Worm (Caenorhabditis elegans) whole organism, late embryonic: ENCODE measurements around the gene dgk-1.

Experiments
- Y22D7AL.16 ChIP-seq: sonication (generic microtip); optimal IDR thresholded peaks from 2 replicates; lab custom pipeline; 2016; ENCODE audit warnings: missing genetic modification characterization, missing compliant biosample characterization
- ahr-1 ChIP-seq: sonication (generic microtip); optimal IDR thresholded peaks from 2 replicates; lab custom pipeline; 2016; ENCODE audit warnings: missing genetic modification characterization, missing compliant biosample characterization
- dmd-4 ChIP-seq: sonication (generic microtip); optimal IDR thresholded peaks from 2 replicates; lab custom pipeline; 2016; ENCODE audit warnings: borderline replicate concordance, missing genetic modification characterization, missing compliant biosample characterization
- dve-1 ChIP-seq: sonication (generic microtip); optimal IDR thresholded peaks from 2 replicates; lab custom pipeline; 2017; ENCODE audit warnings: antibody characterized with exemption, mild to moderate bottlenecking, missing genetic modification characterization, missing compliant biosample characterization
- fkh-10 ChIP-seq: fragments of 150-350 bp; optimal IDR thresholded peaks from 2 replicates; lab custom pipeline; 2014; ENCODE audit warnings: missing biosample characterization, missing genetic modification reagents, missing genetic modification characterization
- nfya-1 ChIP-seq: sonication (generic microtip); optimal IDR thresholded peaks from 2 replicates; lab custom pipeline; 2017; ENCODE audit warnings: missing genetic modification characterization, mild to moderate bottlenecking, missing compliant biosample characterization, antibody characterized with exemption, moderate library complexity
- pha-2 ChIP-seq: sonication (generic microtip); optimal IDR thresholded peaks from 2 replicates; lab custom pipeline; 2017; ENCODE audit warnings: mild to moderate bottlenecking, missing genetic modification characterization, missing compliant biosample characterization
- pros-1 ChIP-seq: fragments of 150-350 bp; optimal IDR thresholded peaks from 2 replicates; lab custom pipeline; 2014; ENCODE audit warnings: missing biosample characterization, missing genetic modification reagents, missing genetic modification characterization
- unc-55 ChIP-seq: sonication (generic microtip); optimal IDR thresholded peaks from 2 replicates; lab custom pipeline; 2017; ENCODE audit warnings: missing biosample characterization, missing genetic modification reagents, missing genetic modification characterization

DNA sequence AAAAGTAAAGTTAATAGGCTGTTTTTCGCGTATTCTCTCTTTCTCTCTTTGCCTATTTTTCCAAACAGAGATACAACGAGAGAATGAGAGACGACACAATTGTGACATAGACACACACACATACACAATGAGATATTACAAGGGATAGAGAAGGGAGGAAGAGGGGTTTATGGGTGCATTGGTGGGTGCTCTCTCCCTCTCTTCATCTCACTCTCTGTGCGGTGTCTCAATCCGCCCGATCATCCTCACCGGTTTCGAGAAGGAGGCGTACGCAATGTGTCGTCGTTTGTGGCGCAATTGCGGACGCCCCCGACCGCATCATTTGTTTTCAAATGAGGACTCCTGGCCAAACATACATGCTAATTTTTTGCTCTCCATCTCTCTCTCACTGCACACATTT, 41.8 kb downstream of the dgk-1 start:
- TF ChIP-seq nfya-1 (tag; lab: Kevin White, UChicago) (peak; percentile 96), pros-1 (peak; percentile 98), fkh-10 (GFP tag; lab: Kevin White, UChicago) (peak; percentile 90), dve-1 (tag; lab: Kevin White, UChicago) (peak; percentile 94), pha-2 (tag; lab: Kevin White, UChicago) (peak; percentile 29), unc-55 (peak; percentile 93), dmd-4 (tag; lab: Kevin White, UChicago) (no peak), ahr-1 (tag; lab: Kevin White, UChicago) (no peak), Y22D7AL.16 (tag; lab: Kevin White, UChicago) (peak; percentile 7)
